Worm (Caenorhabditis elegans) whole organism, L1 larva: ENCODE results near the gene dhs-5.

Experiments used
- ama-1 ChIP-seq: fragments of 150-350 bp; optimal IDR thresholded peaks from 2 replicates; lab custom pipeline; 2014
- dpl-1 ChIP-seq, 3 experiments: fragments of 150-350 bp in 2 of 3; sonication (generic microtip) in 1 of 3; optimal IDR thresholded peaks; 2 replicates each; lab custom pipeline; 2014 to 2017; ENCODE audit warnings: missing biosample characterization in 3 of 3, missing genetic modification characterization in 3 of 3, missing genetic modification reagents in 3 of 3
- fkh-4 ChIP-seq: sonication (generic microtip); optimal IDR thresholded peaks from 2 replicates; lab custom pipeline; 2016; ENCODE audit warnings: missing compliant biosample characterization, missing genetic modification characterization, borderline replicate concordance
- hpl-2 ChIP-seq: fragments of 150-350 bp; optimal IDR thresholded peaks from 2 replicates; lab custom pipeline; 2014; ENCODE audit warnings: missing biosample characterization, missing genetic modification reagents, missing genetic modification characterization
- irx-1 ChIP-seq: sonication (generic microtip); optimal IDR thresholded peaks from 2 replicates; lab custom pipeline; 2016; ENCODE audit warnings: missing genetic modification characterization, missing compliant biosample characterization
- isw-1 ChIP-seq: fragments of 200-800 bp; sonication (Bioruptor generic); IDR thresholded peaks from 2 replicates; pipeline ENCODE4 v1.3.6; 2022; ENCODE audit warnings: missing genetic modification characterization, missing compliant biosample characterization
- lir-3 ChIP-seq: sonication (generic microtip); optimal IDR thresholded peaks from 2 replicates; lab custom pipeline; 2016; ENCODE audit warnings: mild to moderate bottlenecking, missing genetic modification characterization, moderate library complexity, missing compliant biosample characterization; ENCODE audit not compliant: poor library complexity
- nhr-76 ChIP-seq: sonication (generic microtip); optimal IDR thresholded peaks from 2 replicates; lab custom pipeline; 2017; ENCODE audit warnings: missing biosample characterization, missing genetic modification characterization
- nhr-77 ChIP-seq: fragments of 150-350 bp; optimal IDR thresholded peaks from 2 replicates; lab custom pipeline; 2014; ENCODE audit warnings: missing biosample characterization, missing genetic modification characterization
- snpc-4 ChIP-seq: fragments of 150-350 bp; optimal IDR thresholded peaks from 2 replicates; lab custom pipeline; 2014; ENCODE audit warnings: missing biosample characterization, missing genetic modification characterization
- zag-1 ChIP-seq: fragments of 150-350 bp; optimal IDR thresholded peaks from 2 replicates; lab custom pipeline; 2014; ENCODE audit warnings: missing biosample characterization, missing genetic modification characterization
- ztf-11 ChIP-seq, 2 experiments: sonication (generic microtip); optimal IDR thresholded peaks; 2 replicates each; lab custom pipeline; 2016 to 2017; ENCODE audit warnings: missing genetic modification characterization in 2 of 2, missing biosample characterization in 1 of 2, missing compliant biosample characterization in 1 of 2

- TF ChIP-seq zag-1: no peak
- no peak for TF ChIP-seq hpl-2 (GFP tag; lab: Kevin White, UChicago)
- TF ChIP-seq nhr-77: no peak
- no peak for TF ChIP-seq ama-1
- no peak for TF ChIP-seq snpc-4
- TF ChIP-seq fkh-4: no peak
- no peak for TF ChIP-seq nhr-76 (tag; lab: Kevin White, UChicago)
- no peak for TF ChIP-seq irx-1 (tag; lab: Kevin White, UChicago)
- TF ChIP-seq ztf-11 (tag; optimal IDR thresholded peaks at IDR 0.05; lab: Kevin White, UChicago): no peak
- no peak for TF ChIP-seq isw-1 (GFP tag; lab: Robert Waterston, UW)
- no peak for TF ChIP-seq lir-3 (tag; lab: Kevin White, UChicago)
- peak; percentile 55 to 80 (median 62) for TF ChIP-seq dpl-1 (GFP tag; optimal IDR thresholded peaks at IDR 0.05; lab: Kevin White, UChicago)
Observed at ce11 chrII:5420947-5421614, 32.6 kb upstream of the dhs-5 start, which contains the start of gene tofu-6.
